Worm (Caenorhabditis elegans) whole organism, L1 larva: ENCODE data around the gene T08D10.5.

Source experiments
- C34B4.2 ChIP-seq: sonication (generic microtip); optimal IDR thresholded peaks from 2 replicates; lab custom pipeline; 2017; ENCODE audit warnings: mild to moderate bottlenecking, missing genetic modification characterization, missing compliant biosample characterization
- Y116A8C.19 ChIP-seq: sonication (generic microtip); optimal IDR thresholded peaks from 2 replicates; lab custom pipeline; 2016; ENCODE audit warnings: missing compliant biosample characterization, missing genetic modification characterization, borderline replicate concordance
- aha-1 ChIP-seq: fragments of 150-350 bp; optimal IDR thresholded peaks from 2 replicates; lab custom pipeline; 2014; ENCODE audit warnings: missing biosample characterization, missing genetic modification characterization
- ama-1 ChIP-seq: fragments of 150-350 bp; optimal IDR thresholded peaks from 2 replicates; lab custom pipeline; 2014
- blmp-1 ChIP-seq: fragments of 150-350 bp; optimal IDR thresholded peaks from 2 replicates; lab custom pipeline; 2014; ENCODE audit warnings: missing biosample characterization, missing genetic modification characterization
- ceh-63 ChIP-seq: fragments of 200-800 bp; sonication (Bioruptor generic); optimal IDR thresholded peaks from 2 replicates; lab custom pipeline; 2018; ENCODE audit warnings: mild to moderate bottlenecking, missing genetic modification characterization, missing compliant biosample characterization
- ceh-8 ChIP-seq: fragments of 200-800 bp; sonication (Bioruptor generic); optimal IDR thresholded peaks from 2 replicates; lab custom pipeline; 2018; ENCODE audit warnings: mild to moderate bottlenecking, missing genetic modification characterization, moderate library complexity, missing compliant biosample characterization
- ceh-88 ChIP-seq: fragments of 200-800 bp; sonication (Bioruptor generic); IDR thresholded peaks from 2 replicates; pipeline ENCODE4 v1.3.6; 2022; ENCODE audit warnings: missing genetic modification characterization, missing compliant biosample characterization
- ceh-90 ChIP-seq: sonication (generic microtip); optimal IDR thresholded peaks from 2 replicates; lab custom pipeline; 2016; ENCODE audit warnings: missing genetic modification characterization, missing compliant biosample characterization
- ces-1 ChIP-seq: fragments of 150-350 bp; optimal IDR thresholded peaks from 2 replicates; lab custom pipeline; 2014; ENCODE audit warnings: missing biosample characterization, missing genetic modification reagents, missing genetic modification characterization
- dpl-1 ChIP-seq, 3 experiments: fragments of 150-350 bp in 2 of 3; sonication (generic microtip) in 1 of 3; optimal IDR thresholded peaks; 2 replicates each; lab custom pipeline; 2014 to 2017; ENCODE audit warnings: missing biosample characterization in 3 of 3, missing genetic modification characterization in 3 of 3, missing genetic modification reagents in 3 of 3
- dsc-1 ChIP-seq: sonication (generic microtip); optimal IDR thresholded peaks from 2 replicates; lab custom pipeline; 2016; ENCODE audit warnings: mild to moderate bottlenecking, missing genetic modification characterization, missing compliant biosample characterization
- efl-1 ChIP-seq, 4 experiments: fragments of 150-350 bp; optimal IDR thresholded peaks in 3 of 4; peaks in 1 of 4; 1 replicate in 1 of 4; 2 replicates in 3 of 4; lab custom pipeline; 2014; ENCODE audit warnings: missing biosample characterization in 2 of 4, missing genetic modification characterization in 2 of 4, missing genetic modification reagents in 2 of 4
- elt-3 ChIP-seq, 6 experiments: fragments of 150-350 bp in 1 of 6; sonication (generic microtip); optimal IDR thresholded peaks; 2 replicates each; lab custom pipeline; 2017 to 2018; ENCODE audit warnings: missing biosample characterization in 6 of 6, missing genetic modification characterization in 6 of 6, inconsistent platforms in 1 of 6
- fkh-10 ChIP-seq: sonication (generic microtip); optimal IDR thresholded peaks from 2 replicates; lab custom pipeline; 2017; ENCODE audit warnings: missing biosample characterization, missing genetic modification reagents, missing genetic modification characterization
- fkh-8 ChIP-seq: sonication (generic microtip); optimal IDR thresholded peaks from 2 replicates; lab custom pipeline; 2016; ENCODE audit warnings: mild to moderate bottlenecking, missing genetic modification characterization, missing compliant biosample characterization
- hlh-4 ChIP-seq: sonication (generic microtip); optimal IDR thresholded peaks from 2 replicates; lab custom pipeline; 2016; ENCODE audit warnings: mild to moderate bottlenecking, missing genetic modification characterization, missing compliant biosample characterization
- hpl-2 ChIP-seq: fragments of 150-350 bp; optimal IDR thresholded peaks from 2 replicates; lab custom pipeline; 2014; ENCODE audit warnings: missing biosample characterization, missing genetic modification reagents, missing genetic modification characterization
- jun-1 ChIP-seq: fragments of 150-350 bp; optimal IDR thresholded peaks from 2 replicates; lab custom pipeline; 2014; ENCODE audit warnings: missing biosample characterization, missing genetic modification reagents, missing genetic modification characterization
- lin-14 ChIP-seq: fragments of 200-800 bp; sonication (Bioruptor generic); optimal IDR thresholded peaks from 2 replicates; lab custom pipeline; 2018; ENCODE audit warnings: mild to moderate bottlenecking, missing genetic modification characterization, moderate library complexity, missing compliant biosample characterization
- lin-15B ChIP-seq: fragments of 150-350 bp; sonication (generic microtip); optimal IDR thresholded peaks from 3 replicates; lab custom pipeline; 2014; ENCODE audit warnings: missing biosample characterization, missing genetic modification characterization
- lin-35 ChIP-seq, 2 experiments: fragments of 150-350 bp; optimal IDR thresholded peaks; 2 replicates each; lab custom pipeline; 2014; ENCODE audit warnings: missing biosample characterization in 2 of 2, missing genetic modification characterization in 2 of 2, missing genetic modification reagents in 2 of 2
- lin-39 ChIP-seq: fragments of 150-350 bp; optimal IDR thresholded peaks from 2 replicates; lab custom pipeline; 2014; ENCODE audit warnings: missing biosample characterization, missing genetic modification reagents, missing genetic modification characterization
- lsy-2 ChIP-seq, 2 experiments: fragments of 150-350 bp; optimal IDR thresholded peaks; 2 replicates each; lab custom pipeline; 2014; ENCODE audit warnings: missing biosample characterization in 2 of 2, missing genetic modification characterization in 2 of 2
- mef-2 ChIP-seq: fragments of 150-350 bp; optimal IDR thresholded peaks from 2 replicates; lab custom pipeline; 2014; ENCODE audit warnings: missing biosample characterization, missing genetic modification characterization
- nhr-12 ChIP-seq: sonication (generic microtip); optimal IDR thresholded peaks from 2 replicates; lab custom pipeline; 2017; ENCODE audit warnings: missing biosample characterization, missing genetic modification characterization
- nhr-20 ChIP-seq: sonication (generic microtip); optimal IDR thresholded peaks from 2 replicates; lab custom pipeline; 2016; ENCODE audit warnings: mild to moderate bottlenecking, missing genetic modification characterization, missing compliant biosample characterization
- nhr-237 ChIP-seq: fragments of 150-350 bp; optimal IDR thresholded peaks from 2 replicates; lab custom pipeline; 2014; ENCODE audit warnings: missing biosample characterization, missing genetic modification characterization
- nhr-28 ChIP-seq: fragments of 150-350 bp; optimal IDR thresholded peaks from 2 replicates; lab custom pipeline; 2014; ENCODE audit warnings: missing biosample characterization, missing genetic modification characterization
- nhr-71 ChIP-seq: sonication (generic microtip); optimal IDR thresholded peaks from 2 replicates; lab custom pipeline; 2016; ENCODE audit warnings: mild to moderate bottlenecking, missing genetic modification characterization, moderate library complexity, missing compliant biosample characterization
- nhr-76 ChIP-seq: sonication (generic microtip); optimal IDR thresholded peaks from 2 replicates; lab custom pipeline; 2017; ENCODE audit warnings: missing biosample characterization, missing genetic modification characterization
- nhr-77 ChIP-seq: fragments of 150-350 bp; optimal IDR thresholded peaks from 2 replicates; lab custom pipeline; 2014; ENCODE audit warnings: missing biosample characterization, missing genetic modification characterization
- nhr-84 ChIP-seq: sonication (generic microtip); optimal IDR thresholded peaks from 2 replicates; lab custom pipeline; 2017; ENCODE audit warnings: missing biosample characterization, missing genetic modification characterization
- nhr-85 ChIP-seq: sonication (generic microtip); peaks from one replicate; lab custom pipeline; 2016; ENCODE audit warnings: missing genetic modification characterization, inconsistent platforms, missing compliant biosample characterization
- nhr-90 ChIP-seq: sonication (generic microtip); optimal IDR thresholded peaks from 2 replicates; lab custom pipeline; 2016; ENCODE audit warnings: mild to moderate bottlenecking, missing genetic modification characterization, missing compliant biosample characterization; ENCODE audit not compliant: poor library complexity
- pag-3 ChIP-seq: sonication (generic microtip); optimal IDR thresholded peaks from 2 replicates; lab custom pipeline; 2017; ENCODE audit warnings: missing genetic modification characterization, mild to moderate bottlenecking, missing compliant biosample characterization, antibody characterized with exemption, borderline replicate concordance; ENCODE audit not compliant: insufficient read depth
- rnt-1 ChIP-seq: sonication (generic microtip); optimal IDR thresholded peaks from 2 replicates; lab custom pipeline; 2016; ENCODE audit warnings: mild to moderate bottlenecking, missing genetic modification characterization, moderate library complexity, missing compliant biosample characterization
- skn-1 ChIP-seq: fragments of 150-350 bp; optimal IDR thresholded peaks from 2 replicates; lab custom pipeline; 2014; ENCODE audit warnings: missing biosample characterization, missing genetic modification characterization
- snu-23 ChIP-seq: sonication (generic microtip); optimal IDR thresholded peaks from 2 replicates; lab custom pipeline; 2016; ENCODE audit warnings: missing genetic modification characterization, missing compliant biosample characterization
- swsn-7 ChIP-seq: sonication (generic microtip); optimal IDR thresholded peaks from 2 replicates; lab custom pipeline; 2016; ENCODE audit warnings: missing genetic modification characterization, missing compliant biosample characterization
- tbx-2 ChIP-seq: sonication (generic microtip); optimal IDR thresholded peaks from 2 replicates; lab custom pipeline; 2016; ENCODE audit warnings: missing genetic modification characterization, missing compliant biosample characterization
- tlp-1 ChIP-seq: fragments of 150-350 bp; optimal IDR thresholded peaks from 2 replicates; lab custom pipeline; 2014; ENCODE audit warnings: missing biosample characterization, missing genetic modification characterization
- unc-130 ChIP-seq: fragments of 150-350 bp; optimal IDR thresholded peaks from 2 replicates; lab custom pipeline; 2017; ENCODE audit warnings: missing biosample characterization, missing genetic modification characterization, inconsistent platforms
- unc-62 ChIP-seq: fragments of 150-350 bp; optimal IDR thresholded peaks from 2 replicates; lab custom pipeline; 2014; ENCODE audit warnings: missing biosample characterization, missing genetic modification reagents, missing genetic modification characterization
- unc-86 ChIP-seq: sonication (generic microtip); optimal IDR thresholded peaks from 2 replicates; lab custom pipeline; 2016; ENCODE audit warnings: missing genetic modification characterization, missing compliant biosample characterization
- unc-98 ChIP-seq: fragments of 200-800 bp; sonication (Bioruptor generic); IDR thresholded peaks from 2 replicates; pipeline ENCODE4 v1.3.6; 2022; ENCODE audit warnings: missing genetic modification characterization, missing compliant biosample characterization
- vab-15 ChIP-seq: sonication (generic microtip); optimal IDR thresholded peaks from 2 replicates; lab custom pipeline; 2017; ENCODE audit warnings: missing genotype, mild to moderate bottlenecking, missing genetic modification characterization, missing compliant biosample characterization
- zip-4 ChIP-seq: fragments of 200-800 bp; sonication (Bioruptor generic); optimal IDR thresholded peaks from 2 replicates; lab custom pipeline; 2018; ENCODE audit warnings: mild to moderate bottlenecking, missing genetic modification characterization, moderate library complexity, missing compliant biosample characterization

Gene T08D10.5

ce11 chrX:11992778-11993177, 35.4 kb downstream of the T08D10.5 start:
- no peak for TF ChIP-seq jun-1
- no peak for TF ChIP-seq nhr-77 (tag; lab: Kevin White, UChicago)
- no peak for TF ChIP-seq ceh-88 (GFP tag; lab: Robert Waterston, UW)
- peak in 1 of 6 experiments; percentile 38 for TF ChIP-seq elt-3 (tag; optimal IDR thresholded peaks at IDR 0.05; lab: Kevin White, UChicago)
- no peak for TF ChIP-seq hlh-4
- TF ChIP-seq nhr-76 (tag; lab: Kevin White, UChicago), result no peak
- no peak for TF ChIP-seq efl-1 (optimal IDR thresholded peaks at IDR 0.05; lab: Kevin White, UChicago)
- peak in 1 of 2 experiments; percentile 38 for TF ChIP-seq efl-1 (GFP tag; optimal IDR thresholded peaks at IDR 0.05 in 1 of 2; lab: Kevin White, UChicago)
- no peak for TF ChIP-seq skn-1 (tag; lab: Kevin White, UChicago)
- no peak for TF ChIP-seq unc-130 (tag; lab: Kevin White, UChicago)
- peak; percentile 45 for TF ChIP-seq blmp-1 (tag; lab: Kevin White, UChicago)

- TF ChIP-seq ceh-8 (GFP tag; lab: Kevin White, UChicago), result no peak
- TF ChIP-seq nhr-90 (tag; lab: Kevin White, UChicago), result peak; percentile 31
- TF ChIP-seq lin-35 (GFP tag; optimal IDR thresholded peaks at IDR 0.05; lab: Kevin White, UChicago), result peak in 1 of 2 experiments; percentile 4
Observed at ce11 chrX:11993327-11993726, 36.0 kb downstream of the T08D10.5 start.

DNA sequence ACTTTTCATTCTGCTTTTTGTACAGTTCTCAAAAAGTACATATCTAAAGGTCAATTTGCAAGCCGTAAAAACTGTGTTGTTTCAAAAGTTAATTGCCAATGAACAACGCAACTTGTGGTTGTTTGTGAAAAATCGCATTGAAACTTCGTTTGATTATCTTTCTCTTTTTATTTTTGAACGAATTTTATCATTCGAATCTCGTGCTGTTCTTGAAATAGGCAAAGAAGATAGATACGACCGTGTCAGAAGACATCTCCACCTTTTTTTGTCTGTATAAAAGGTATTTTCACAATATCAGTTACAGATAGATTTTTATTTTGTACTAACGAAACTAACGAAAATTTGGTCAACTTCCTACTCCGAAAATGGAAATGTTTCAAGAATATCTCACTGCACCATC, 37.1 kb downstream of the T08D10.5 start, which contains the start of gene C49F5.7:
TSS of gene C49F5.7 (plus strand) at position 301 of the 400 bp plus-strand sequence.
- peak in 1 of 6 experiments; percentile 33 for TF ChIP-seq elt-3 (tag; optimal IDR thresholded peaks at IDR 0.05; lab: Kevin White, UChicago)
- no peak for TF ChIP-seq C34B4.2 (tag; lab: Kevin White, UChicago)
- no peak for TF ChIP-seq vab-15 (tag; lab: Kevin White, UChicago)
- TF ChIP-seq zip-4 (GFP tag; lab: Kevin White, UChicago), result no peak
- TF ChIP-seq ama-1 (lab: Kevin White, UChicago), result no peak
- TF ChIP-seq dpl-1 (GFP tag; optimal IDR thresholded peaks at IDR 0.05; lab: Kevin White, UChicago), result no peak
- no peak for TF ChIP-seq ces-1 (GFP tag; lab: Kevin White, UChicago)
- TF ChIP-seq dsc-1, result no peak
- TF ChIP-seq Y116A8C.19 (tag; lab: Kevin White, UChicago), result no peak
- TF ChIP-seq nhr-84 (tag; lab: Kevin White, UChicago), result no peak
- no peak for TF ChIP-seq ceh-90 (tag; lab: Kevin White, UChicago)
- peak; percentile 3 for TF ChIP-seq snu-23 (GFP tag; lab: Kevin White, UChicago)
- TF ChIP-seq unc-62, result no peak
- TF ChIP-seq pag-3 (tag; lab: Kevin White, UChicago), result no peak
- no peak for TF ChIP-seq unc-130 (tag; lab: Kevin White, UChicago)
- no peak for TF ChIP-seq fkh-10 (GFP tag; lab: Kevin White, UChicago)
- peak; percentile 33 for TF ChIP-seq lin-14 (GFP tag; lab: Kevin White, UChicago)
- TF ChIP-seq jun-1, result no peak
- no peak for TF ChIP-seq lsy-2 (tag; optimal IDR thresholded peaks at IDR 0.05; lab: Kevin White, UChicago)
- TF ChIP-seq ceh-8 (GFP tag; lab: Kevin White, UChicago), result no peak
- TF ChIP-seq nhr-71, result peak; percentile 4
- TF ChIP-seq unc-86, result no peak
- no peak for TF ChIP-seq lin-39 (tag; lab: Kevin White, UChicago)
- no peak for TF ChIP-seq hlh-4
- peak; percentile 18 for TF ChIP-seq nhr-20 (tag; lab: Kevin White, UChicago)
- TF ChIP-seq ceh-63 (GFP tag; lab: Kevin White, UChicago), result no peak
- no peak for TF ChIP-seq fkh-8 (tag; lab: Kevin White, UChicago)
- TF ChIP-seq hpl-2, result no peak
- no peak for TF ChIP-seq lin-15B (tag; lab: Kevin White, UChicago)
- TF ChIP-seq swsn-7 (tag; lab: Kevin White, UChicago), result no peak
- TF ChIP-seq tlp-1 (tag; lab: Kevin White, UChicago), result no peak
- TF ChIP-seq nhr-12 (tag; lab: Kevin White, UChicago), result no peak
- TF ChIP-seq nhr-237 (tag; lab: Kevin White, UChicago), result no peak
- no peak for TF ChIP-seq nhr-28 (tag; lab: Kevin White, UChicago)
- TF ChIP-seq aha-1 (tag; lab: Kevin White, UChicago), result no peak
- peak; percentile 17 for TF ChIP-seq blmp-1 (tag; lab: Kevin White, UChicago)
- TF ChIP-seq mef-2 (tag; lab: Kevin White, UChicago), result no peak
- no peak for TF ChIP-seq tbx-2 (tag; lab: Kevin White, UChicago)
- no peak for TF ChIP-seq rnt-1 (tag; lab: Kevin White, UChicago)
- peak; percentile 70 for TF ChIP-seq nhr-85 (tag; lab: Kevin White, UChicago)
- TF ChIP-seq unc-98 (GFP tag; lab: Robert Waterston, UW), result no peak
- no peak for TF ChIP-seq efl-1 (optimal IDR thresholded peaks at IDR 0.05; lab: Kevin White, UChicago)
- TF ChIP-seq efl-1 (GFP tag; optimal IDR thresholded peaks at IDR 0.05 in 1 of 2; lab: Kevin White, UChicago), result peak in 1 of 2 experiments; percentile 63
- TF ChIP-seq nhr-77 (tag; lab: Kevin White, UChicago), result no peak
